Worm (Caenorhabditis elegans) whole organism, L4 larva: ENCODE data around the gene F32H5.3.

Experiments
- D1046.2 ChIP-seq: fragments of 200-800 bp; sonication (Bioruptor generic); IDR thresholded peaks from 2 replicates; pipeline ENCODE4 v1.3.6; 2022; ENCODE audit warnings: missing genetic modification characterization, missing compliant biosample characterization
- F10B5.3 ChIP-seq: sonication (generic microtip); optimal IDR thresholded peaks from 2 replicates; lab custom pipeline; 2016; ENCODE audit warnings: mild to moderate bottlenecking, missing genetic modification characterization, missing compliant biosample characterization
- F26F4.8 ChIP-seq: fragments of 200-800 bp; sonication (Bioruptor generic); conservative IDR thresholded peaks from 2 replicates; pipeline ENCODE4 v1.3.6; 2022; ENCODE audit warnings: missing genetic modification characterization, missing compliant biosample characterization
- T20F7.1 ChIP-seq: fragments of 200-800 bp; sonication (Bioruptor generic); optimal IDR thresholded peaks from 2 replicates; lab custom pipeline; 2018; ENCODE audit warnings: mild to moderate bottlenecking, missing genetic modification characterization, missing compliant biosample characterization
- Y105C5A.15 ChIP-seq: fragments of 200-800 bp; sonication (Bioruptor generic); IDR thresholded peaks from 2 replicates; pipeline ENCODE4 v1.3.6; 2022; ENCODE audit warnings: missing genetic modification characterization, missing compliant biosample characterization
- Y48G9A.11 ChIP-seq: fragments of 200-800 bp; sonication (Bioruptor generic); IDR thresholded peaks from 2 replicates; pipeline ENCODE4 v1.3.6; 2022; ENCODE audit warnings: missing genetic modification reagents, missing genetic modification characterization, missing compliant biosample characterization
- Y75B8A.6 ChIP-seq: fragments of 200-800 bp; sonication (Bioruptor generic); IDR thresholded peaks from 2 replicates; pipeline ENCODE4 v1.3.6; 2022; ENCODE audit warnings: missing genetic modification reagents, missing genetic modification characterization, missing compliant biosample characterization
- ZK337.2 ChIP-seq: fragments of 200-800 bp; sonication (Bioruptor generic); IDR thresholded peaks from 2 replicates; pipeline ENCODE4 v1.3.6; 2022; ENCODE audit warnings: missing genetic modification reagents, missing genetic modification characterization, missing compliant biosample characterization
- ZK546.5 ChIP-seq, 2 experiments: sonication (generic microtip); optimal IDR thresholded peaks; 2 replicates each; lab custom pipeline; 2017; ENCODE audit warnings: missing biosample characterization in 2 of 2, missing genetic modification characterization in 2 of 2
- aly-2 ChIP-seq: sonication (generic microtip); optimal IDR thresholded peaks from 2 replicates; lab custom pipeline; 2018; ENCODE audit warnings: missing biosample characterization, missing genetic modification characterization
- attf-4 ChIP-seq: sonication (generic microtip); optimal IDR thresholded peaks from 3 replicates; lab custom pipeline; 2017; ENCODE audit warnings: missing biosample characterization, missing genetic modification characterization
- daf-16 ChIP-seq, 3 experiments: sonication (generic microtip); optimal IDR thresholded peaks; 2 replicates each; lab custom pipeline; 2016 to 2017; ENCODE audit warnings: missing genetic modification characterization in 3 of 3, missing genetic modification reagents in 3 of 3, mild to moderate bottlenecking in 2 of 3, missing compliant biosample characterization in 2 of 3, missing biosample characterization in 1 of 3, moderate library complexity in 1 of 3
- daf-8 ChIP-seq: fragments of 200-800 bp; sonication (Bioruptor generic); IDR thresholded peaks from 2 replicates; pipeline ENCODE4 v1.3.6; 2022; ENCODE audit warnings: missing genetic modification characterization, missing compliant biosample characterization
- dmd-8 ChIP-seq: fragments of 200-800 bp; sonication (Bioruptor generic); IDR thresholded peaks from 2 replicates; pipeline ENCODE4 v1.3.6; 2022; ENCODE audit warnings: missing genetic modification characterization, missing compliant biosample characterization
- dve-1 ChIP-seq: sonication (generic microtip); optimal IDR thresholded peaks from 2 replicates; lab custom pipeline; 2017; ENCODE audit warnings: antibody characterized with exemption, mild to moderate bottlenecking, missing genetic modification characterization, missing compliant biosample characterization; ENCODE audit not compliant: insufficient read depth
- hlh-30 ChIP-seq: sonication (generic microtip); optimal IDR thresholded peaks from 2 replicates; lab custom pipeline; 2017; ENCODE audit warnings: antibody characterized with exemption, mild to moderate bottlenecking, missing genetic modification characterization, missing compliant biosample characterization; ENCODE audit not compliant: insufficient read depth
- hmg-1.1 ChIP-seq: fragments of 200-800 bp; sonication (Bioruptor generic); IDR thresholded peaks from 2 replicates; pipeline ENCODE4 v1.3.6; 2022; ENCODE audit warnings: missing genetic modification reagents, missing genetic modification characterization, missing compliant biosample characterization
- lir-3 ChIP-seq: sonication (generic microtip); optimal IDR thresholded peaks from 2 replicates; lab custom pipeline; 2016; ENCODE audit warnings: mild to moderate bottlenecking, missing genetic modification characterization, missing compliant biosample characterization
- lsy-2 ChIP-seq, 2 experiments: fragments of 150-350 bp in 1 of 2; sonication (generic microtip) in 1 of 2; optimal IDR thresholded peaks; 2 replicates each; lab custom pipeline; 2014 to 2017; ENCODE audit warnings: missing biosample characterization in 2 of 2, missing genetic modification characterization in 2 of 2
- mdl-1 ChIP-seq, 2 experiments: fragments of 150-350 bp in 1 of 2; sonication (generic microtip) in 1 of 2; optimal IDR thresholded peaks; 2 replicates each; lab custom pipeline; 2014 to 2017; ENCODE audit warnings: missing biosample characterization in 2 of 2, missing genetic modification characterization in 2 of 2
- mdt-29 ChIP-seq: fragments of 200-800 bp; sonication (Bioruptor generic); IDR thresholded peaks from 2 replicates; pipeline ENCODE4 v1.3.6; 2022; ENCODE audit warnings: missing genetic modification reagents, missing genetic modification characterization, missing compliant biosample characterization
- mep-1 ChIP-seq: fragments of 150-350 bp; sonication (generic microtip); optimal IDR thresholded peaks from 3 replicates; lab custom pipeline; 2014; ENCODE audit warnings: missing biosample characterization, missing genetic modification characterization
- mxl-3 ChIP-seq: fragments of 200-800 bp; sonication (Bioruptor generic); optimal IDR thresholded peaks from 2 replicates; lab custom pipeline; 2018; ENCODE audit warnings: mild to moderate bottlenecking, missing genetic modification characterization, missing compliant biosample characterization
- nhr-10 ChIP-seq: fragments of 150-350 bp; optimal IDR thresholded peaks from 2 replicates; lab custom pipeline; 2014; ENCODE audit warnings: missing biosample characterization, missing genetic modification characterization
- nhr-11 ChIP-seq: fragments of 150-350 bp; optimal IDR thresholded peaks from 2 replicates; lab custom pipeline; 2014; ENCODE audit warnings: missing biosample characterization, missing genetic modification characterization
- nhr-25 ChIP-seq: sonication (generic microtip); optimal IDR thresholded peaks from 2 replicates; lab custom pipeline; 2017; ENCODE audit warnings: missing genetic modification characterization, mild to moderate bottlenecking, missing compliant biosample characterization, antibody characterized with exemption, moderate library complexity, borderline replicate concordance; ENCODE audit not compliant: insufficient read depth
- nhr-28 ChIP-seq: fragments of 150-350 bp; optimal IDR thresholded peaks from 2 replicates; lab custom pipeline; 2014; ENCODE audit warnings: missing biosample characterization, missing genetic modification characterization
- nhr-6 ChIP-seq: fragments of 150-350 bp; optimal IDR thresholded peaks from 2 replicates; lab custom pipeline; 2014; ENCODE audit warnings: missing biosample characterization, missing genetic modification characterization
- nhr-77 ChIP-seq: fragments of 150-350 bp; optimal IDR thresholded peaks from 2 replicates; lab custom pipeline; 2014; ENCODE audit warnings: missing biosample characterization, missing genetic modification characterization
- pha-4 ChIP-seq, 2 experiments: fragments of 150-350 bp in 1 of 2; fragments of 200-800 bp in 1 of 2; sonication (Bioruptor generic) in 1 of 2; IDR thresholded peaks in 1 of 2; optimal IDR thresholded peaks in 1 of 2; 2 replicates each; pipeline versions ENCODE4 v1.3.6 to Lab custom; 2014 to 2022; ENCODE audit warnings: missing genetic modification characterization in 2 of 2, missing genetic modification reagents in 2 of 2, missing biosample characterization in 1 of 2, missing compliant biosample characterization in 1 of 2
- php-3 ChIP-seq: fragments of 200-800 bp; sonication (Bioruptor generic); IDR thresholded peaks from 2 replicates; pipeline ENCODE4 v1.3.6; 2022; ENCODE audit warnings: missing genetic modification reagents, missing genetic modification characterization, missing compliant biosample characterization
- pqm-1 ChIP-seq: sonication (generic microtip); optimal IDR thresholded peaks from 2 replicates; lab custom pipeline; 2017; ENCODE audit warnings: missing biosample characterization, missing genetic modification characterization
- rbr-2 ChIP-seq: sonication (generic microtip); optimal IDR thresholded peaks from 2 replicates; lab custom pipeline; 2016; ENCODE audit warnings: missing genotype, missing genetic modification characterization, missing compliant biosample characterization
- sdz-12 ChIP-seq: fragments of 200-800 bp; sonication (Bioruptor generic); optimal IDR thresholded peaks from 2 replicates; lab custom pipeline; 2018; ENCODE audit warnings: mild to moderate bottlenecking, missing genetic modification characterization, missing compliant biosample characterization
- snpc-4 ChIP-seq: fragments of 150-350 bp; optimal IDR thresholded peaks from 2 replicates; lab custom pipeline; 2014; ENCODE audit warnings: missing biosample characterization, missing genetic modification characterization
- spr-3 ChIP-seq: fragments of 200-800 bp; sonication (Bioruptor generic); optimal IDR thresholded peaks from 2 replicates; lab custom pipeline; 2018; ENCODE audit warnings: mild to moderate bottlenecking, missing genetic modification characterization, missing compliant biosample characterization
- tra-1 ChIP-seq: fragments of 200-800 bp; sonication (Bioruptor generic); IDR thresholded peaks from 2 replicates; pipeline ENCODE4 v1.3.6; 2022; ENCODE audit warnings: missing genetic modification reagents, missing genetic modification characterization, missing compliant biosample characterization
- unc-130 ChIP-seq: sonication (generic microtip); optimal IDR thresholded peaks from 2 replicates; lab custom pipeline; 2016; ENCODE audit warnings: missing genetic modification reagents, missing genetic modification characterization, missing compliant biosample characterization
- unc-62 ChIP-seq, 3 experiments: fragments of 150-350 bp in 1 of 3; sonication (generic microtip); optimal IDR thresholded peaks in 2 of 3; peaks in 1 of 3; 1 replicate in 1 of 3; 2 replicates in 2 of 3; lab custom pipeline; 2014 to 2017; ENCODE audit warnings: missing biosample characterization in 3 of 3, missing genetic modification characterization in 3 of 3, missing genetic modification reagents in 3 of 3, missing genotype in 1 of 3
- zfp-2 ChIP-seq: sonication (generic microtip); optimal IDR thresholded peaks from 2 replicates; lab custom pipeline; 2016; ENCODE audit warnings: mild to moderate bottlenecking, missing genetic modification characterization, missing compliant biosample characterization
- zip-11 ChIP-seq: fragments of 200-800 bp; sonication (Bioruptor generic); IDR thresholded peaks from 2 replicates; pipeline ENCODE4 v1.3.6; 2022; ENCODE audit warnings: missing genetic modification characterization, missing compliant biosample characterization
- zip-2 ChIP-seq: fragments of 150-350 bp; optimal IDR thresholded peaks from 2 replicates; lab custom pipeline; 2014; ENCODE audit warnings: missing biosample characterization, missing genetic modification characterization

F32H5.3 gene

DNA sequence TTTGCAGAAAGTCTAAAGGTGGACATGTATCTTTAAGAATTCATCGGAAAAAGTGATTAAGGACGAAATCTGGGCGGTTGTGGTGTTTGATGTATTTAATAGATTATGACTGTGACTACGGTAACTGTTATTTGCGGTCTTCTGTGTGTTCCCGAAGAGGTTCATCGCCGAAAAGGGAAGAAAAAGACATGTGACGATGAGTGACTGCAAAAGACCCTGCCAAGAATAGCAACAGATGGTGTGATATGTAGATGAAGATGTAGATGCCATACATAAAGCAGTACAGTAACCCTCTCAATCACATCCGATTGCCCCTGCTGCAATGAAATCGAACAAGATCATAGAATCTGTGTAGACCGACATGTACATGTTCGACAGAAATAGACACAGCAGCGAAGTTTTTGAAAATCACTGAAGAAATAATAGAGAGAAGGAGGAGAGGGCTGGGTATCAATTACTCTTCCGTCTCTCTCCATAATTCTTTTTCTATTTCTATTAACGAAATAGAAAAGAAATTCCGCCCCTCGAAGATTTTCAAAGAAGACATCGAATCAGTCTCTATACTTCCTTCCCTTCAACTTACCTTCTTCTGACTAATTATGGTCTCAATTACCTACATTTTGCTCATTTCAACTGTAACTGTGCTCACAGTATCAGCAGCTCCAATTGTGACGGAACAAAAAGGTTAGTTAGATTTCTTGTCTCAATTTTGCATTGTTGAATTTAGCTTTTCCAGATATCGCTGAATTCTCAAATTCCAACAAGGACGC is at the start of gene F32H5.3:
Gene F32H5.3 (plus strand): TSS at position 513 of the 770 bp plus-strand sequence.
- TF ChIP-seq sdz-12 (GFP tag; lab: Kevin White, UChicago) (no peak), nhr-25 (peak; percentile 0), zip-11 (GFP tag; lab: Robert Waterston, UW) (no peak), lir-3 (no peak), mxl-3 (GFP tag; lab: Kevin White, UChicago) (peak; percentile 35), unc-62 (GFP tag; optimal IDR thresholded peaks at IDR 0.05 in 1 of 2; lab: Kevin White, UChicago) (peak in 1 of 2 experiments; percentile 97), unc-62 (tag; optimal IDR thresholded peaks at IDR 0.05; lab: Kevin White, UChicago) (no peak), mdl-1 (tag; optimal IDR thresholded peaks at IDR 0.05; lab: Kevin White, UChicago) (peak in 1 of 2 experiments; percentile 44), mdt-29 (GFP tag; lab: Robert Waterston, UW) (no peak), T20F7.1 (GFP tag; lab: Kevin White, UChicago) (no peak), nhr-28 (tag; lab: Kevin White, UChicago) (peak; percentile 63), pqm-1 (tag; lab: Kevin White, UChicago) (no peak), pha-4 (GFP tag; IDR thresholded peaks at IDR 0.05; lab: Robert Waterston, UW) (no peak), pha-4 (tag; optimal IDR thresholded peaks at IDR 0.05; lab: Kevin White, UChicago) (no peak), lsy-2 (tag; optimal IDR thresholded peaks at IDR 0.05; lab: Kevin White, UChicago) (peak in 1 of 2 experiments; percentile 37), Y48G9A.11 (GFP tag; lab: Robert Waterston, UW) (no peak)

DNA sequence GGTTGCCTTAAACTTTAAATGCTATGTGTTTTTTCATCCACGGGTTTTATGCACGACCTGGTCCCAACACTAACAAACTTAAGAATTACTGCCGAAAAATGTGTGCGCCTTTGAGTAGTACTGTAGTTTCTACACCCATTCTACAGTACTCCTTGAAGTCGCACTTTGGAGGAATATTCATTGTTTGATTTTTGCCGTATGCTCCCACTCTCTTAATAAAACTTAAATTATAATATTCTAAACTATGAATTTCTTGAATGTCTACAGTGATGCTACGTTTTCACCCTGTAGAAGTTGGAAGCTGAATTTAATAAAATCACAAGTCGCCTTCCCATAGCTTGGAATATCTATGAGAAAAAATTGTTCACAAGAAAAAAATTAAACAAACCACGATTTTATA is 49.3 kb upstream of the F32H5.3 start:
- TF ChIP-seq daf-8 (no peak), zfp-2 (tag; lab: Kevin White, UChicago) (no peak), mdl-1 (tag; optimal IDR thresholded peaks at IDR 0.05; lab: Kevin White, UChicago) (no peak), mep-1 (tag; lab: Kevin White, UChicago) (no peak), nhr-10 (tag; lab: Kevin White, UChicago) (no peak), unc-130 (GFP tag; lab: Kevin White, UChicago) (peak; percentile 22), spr-3 (GFP tag; lab: Kevin White, UChicago) (no peak)
- TF ChIP-seq, all 104 proteins: peak for 1

DNA sequence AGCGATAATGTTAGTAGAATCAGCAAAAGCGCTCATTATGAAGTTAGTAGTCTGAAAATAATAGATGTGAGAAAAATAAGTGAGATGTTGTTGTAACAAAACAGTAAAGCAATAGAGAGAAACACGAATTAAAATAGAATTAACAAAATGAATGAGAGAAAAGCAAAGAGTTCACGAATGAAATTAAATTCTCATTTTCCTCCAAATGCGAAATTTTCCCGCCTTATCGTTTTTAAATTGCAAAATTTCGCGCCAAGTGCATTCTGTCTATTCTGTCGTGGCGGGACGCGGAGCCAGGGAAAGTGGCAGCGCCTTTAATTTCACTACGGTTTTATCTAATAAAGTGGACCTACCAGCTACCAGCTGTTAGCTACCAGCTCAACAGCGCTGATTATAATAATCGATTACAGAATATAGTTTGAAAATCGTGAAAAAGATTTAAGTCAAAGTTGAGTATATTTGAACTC is 46.9 kb upstream of the F32H5.3 start, which contains the start of gene nasp-2:
Gene nasp-2 (minus strand): TSS at position 51 of the 467 bp plus-strand sequence.
- TF ChIP-seq unc-62 (GFP tag; optimal IDR thresholded peaks at IDR 0.05 in 1 of 2; lab: Kevin White, UChicago) = no peak
- TF ChIP-seq unc-62 (tag; optimal IDR thresholded peaks at IDR 0.05; lab: Kevin White, UChicago) = no peak
- TF ChIP-seq F26F4.8 (GFP tag; lab: Robert Waterston, UW) = no peak
- no peak for TF ChIP-seq dve-1 (tag; lab: Kevin White, UChicago)
- no peak for TF ChIP-seq attf-4 (tag; lab: Kevin White, UChicago)
- no peak for TF ChIP-seq Y105C5A.15 (GFP tag; lab: Robert Waterston, UW)
- TF ChIP-seq daf-16 (GFP tag; optimal IDR thresholded peaks at IDR 0.05; lab: Kevin White, UChicago) = no peak
- TF ChIP-seq daf-16 (tag; optimal IDR thresholded peaks at IDR 0.05; lab: Kevin White, UChicago) = no peak
- peak; percentile 87 for TF ChIP-seq unc-130 (GFP tag; lab: Kevin White, UChicago)
- no peak for TF ChIP-seq Y75B8A.6 (GFP tag; lab: Robert Waterston, UW)
- TF ChIP-seq php-3 (GFP tag; lab: Robert Waterston, UW) = no peak
- peak; percentile 51; the same call in 1 of the 2 replicates for TF ChIP-seq ZK337.2 (GFP tag; lab: Robert Waterston, UW)
- no peak for TF ChIP-seq F10B5.3 (tag; lab: Kevin White, UChicago)
- TF ChIP-seq pha-4 (GFP tag; IDR thresholded peaks at IDR 0.05; lab: Robert Waterston, UW) = no peak
- no peak for TF ChIP-seq pha-4 (tag; optimal IDR thresholded peaks at IDR 0.05; lab: Kevin White, UChicago)
- TF ChIP-seq Y48G9A.11 (GFP tag; lab: Robert Waterston, UW) = peak; percentile 97
- no peak for TF ChIP-seq dmd-8 (GFP tag; lab: Robert Waterston, UW)
- TF ChIP-seq ZK546.5 (tag; optimal IDR thresholded peaks at IDR 0.05; lab: Kevin White, UChicago) = no peak
- TF ChIP-seq rbr-2 = no peak
- no peak for TF ChIP-seq nhr-11
- TF ChIP-seq nhr-28 (tag; lab: Kevin White, UChicago) = no peak
- TF ChIP-seq nhr-6 (tag; lab: Kevin White, UChicago) = peak; percentile 77
- TF ChIP-seq tra-1 = 0 out of 2 replicates have a peak, but pooled peaks have one; percentile 8
- no peak for TF ChIP-seq mep-1 (tag; lab: Kevin White, UChicago)
- TF ChIP-seq hlh-30 (tag; lab: Kevin White, UChicago) = no peak
- no peak for TF ChIP-seq D1046.2 (GFP tag; lab: Robert Waterston, UW)
- TF ChIP-seq daf-8 = no peak
- TF ChIP-seq nhr-77 (tag; lab: Kevin White, UChicago) = no peak
- TF ChIP-seq zip-2 (tag; lab: Kevin White, UChicago) = no peak
- TF ChIP-seq hmg-1.1 (GFP tag; lab: Robert Waterston, UW) = no peak
- no peak for TF ChIP-seq snpc-4 (tag; lab: Kevin White, UChicago)
- no peak for TF ChIP-seq mxl-3 (GFP tag; lab: Kevin White, UChicago)
- TF ChIP-seq aly-2 (tag; lab: Kevin White, UChicago) = no peak
